Fruit fly (Drosophila melanogaster) Kc167 (cell line): Measurements from ENCODE around the gene axed.

Source experiments
- Myc ChIP-seq: fragments of >200 bp; optimal IDR thresholded peaks from 2 replicates; lab custom pipeline; 2017; ENCODE audit warnings: missing external identifiers
- Sin3A ChIP-seq: fragments of >200 bp; optimal IDR thresholded peaks from 2 replicates; lab custom pipeline; 2018; ENCODE audit warnings: missing external identifiers
- h ChIP-seq: fragments of >200 bp; optimal IDR thresholded peaks from 3 replicates; lab custom pipeline; 2018; ENCODE audit warnings: missing external identifiers
- insv ChIP-seq: fragments of >200 bp; optimal IDR thresholded peaks from 3 replicates; lab custom pipeline; 2018; ENCODE audit warnings: missing external identifiers
- psq ChIP-seq: fragments of >200 bp; optimal IDR thresholded peaks from 2 replicates; lab custom pipeline; 2017; ENCODE audit warnings: missing external identifiers
- ttk ChIP-seq: sonication (Bioruptor generic); optimal IDR thresholded peaks from 2 replicates; lab custom pipeline; 2017; ENCODE audit warnings: missing external identifiers

Gene axed

DNA sequence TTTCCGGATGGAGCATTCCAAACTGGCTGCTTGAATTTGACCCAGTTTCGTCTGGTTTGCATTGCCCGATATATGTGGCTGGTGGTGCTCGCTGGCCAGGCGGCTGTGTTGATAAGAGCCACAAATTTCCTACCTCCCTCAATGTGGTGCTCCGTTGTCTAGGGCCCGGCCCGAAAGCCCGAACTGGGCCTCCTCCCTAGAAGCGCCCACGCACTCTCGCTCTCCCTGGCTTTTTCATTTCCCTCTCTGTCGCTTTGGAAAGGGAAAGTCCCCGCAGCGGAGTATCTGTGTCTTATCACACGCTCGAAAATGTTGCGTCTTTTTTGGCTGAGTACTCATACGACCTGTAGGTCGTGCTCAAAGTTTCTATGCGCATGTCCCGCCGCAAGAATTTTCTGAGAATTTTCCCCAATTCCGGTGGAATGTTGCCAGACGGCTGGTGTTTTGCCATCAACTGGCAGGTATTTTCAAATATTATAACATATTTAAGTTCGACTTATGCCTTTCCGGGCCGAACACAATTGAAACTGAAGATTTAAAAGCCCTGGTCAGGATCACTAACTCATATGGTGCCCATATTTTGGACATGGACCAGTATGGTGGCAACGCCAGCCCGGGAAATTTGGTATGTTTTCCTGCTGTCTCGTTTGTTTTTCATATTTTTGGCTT lies at the start of gene axed:
TSS of gene axed (plus strand) at position 442 of the 669 bp plus-strand sequence.
- TF ChIP-seq insv (lab: Kevin White, UChicago) (no peak), psq (lab: Kevin White, UChicago) (no peak), ttk (no peak), Sin3A (lab: Kevin White, UChicago) (no peak), h (lab: Kevin White, UChicago) (no peak), Myc (lab: Kevin White, UChicago) (no peak)

DNA sequence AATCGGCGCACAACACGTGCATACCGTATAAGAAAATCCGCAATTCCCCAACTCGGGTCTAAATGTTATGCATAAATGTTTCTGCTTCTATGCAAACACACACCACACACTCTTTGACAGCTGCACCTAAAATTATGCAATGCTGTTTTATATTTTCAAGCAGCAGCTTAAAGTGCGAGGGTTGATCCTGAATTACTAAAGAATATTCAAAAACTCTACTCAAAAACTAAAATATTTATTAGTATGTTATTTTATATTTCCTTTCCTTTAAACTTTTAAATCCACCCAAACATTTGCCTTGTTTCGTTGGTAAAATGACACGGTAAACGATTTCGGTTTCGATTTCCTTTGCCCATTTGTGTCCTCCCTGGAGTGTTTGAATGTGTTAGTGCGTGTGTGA lies 48.1 kb upstream of the axed start:
- TF ChIP-seq h (lab: Kevin White, UChicago) = no peak
- no peak for TF ChIP-seq ttk
- TF ChIP-seq psq (lab: Kevin White, UChicago) = no peak
- no peak for TF ChIP-seq Sin3A (lab: Kevin White, UChicago)
- no peak for TF ChIP-seq insv (lab: Kevin White, UChicago)
- TF ChIP-seq Myc (lab: Kevin White, UChicago) = no peak

DNA sequence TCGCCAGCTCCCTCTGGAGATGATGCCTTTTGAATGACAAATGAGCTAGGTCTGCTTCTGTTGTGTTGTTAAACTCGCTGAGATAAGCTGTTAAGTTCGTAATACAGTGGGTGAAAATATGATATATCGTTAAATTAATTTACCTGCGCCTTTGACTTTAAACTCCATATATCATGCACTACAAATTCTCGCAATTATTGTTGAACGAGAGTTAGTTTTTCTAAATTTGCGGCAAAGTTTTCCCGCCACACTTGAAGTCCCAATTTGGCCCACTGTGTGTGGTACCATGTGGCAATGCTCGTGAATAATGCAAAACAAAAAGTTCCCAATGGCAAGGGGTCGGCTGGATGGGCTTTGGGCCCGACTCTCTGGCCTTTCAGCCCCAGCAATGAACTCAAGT lies 32.4 kb upstream of the axed start:
- TF ChIP-seq h (lab: Kevin White, UChicago) = no peak
- TF ChIP-seq ttk = no peak
- TF ChIP-seq Myc (lab: Kevin White, UChicago) = no peak
- TF ChIP-seq psq (lab: Kevin White, UChicago) = no peak
- no peak for TF ChIP-seq Sin3A (lab: Kevin White, UChicago)
- no peak for TF ChIP-seq insv (lab: Kevin White, UChicago)

DNA sequence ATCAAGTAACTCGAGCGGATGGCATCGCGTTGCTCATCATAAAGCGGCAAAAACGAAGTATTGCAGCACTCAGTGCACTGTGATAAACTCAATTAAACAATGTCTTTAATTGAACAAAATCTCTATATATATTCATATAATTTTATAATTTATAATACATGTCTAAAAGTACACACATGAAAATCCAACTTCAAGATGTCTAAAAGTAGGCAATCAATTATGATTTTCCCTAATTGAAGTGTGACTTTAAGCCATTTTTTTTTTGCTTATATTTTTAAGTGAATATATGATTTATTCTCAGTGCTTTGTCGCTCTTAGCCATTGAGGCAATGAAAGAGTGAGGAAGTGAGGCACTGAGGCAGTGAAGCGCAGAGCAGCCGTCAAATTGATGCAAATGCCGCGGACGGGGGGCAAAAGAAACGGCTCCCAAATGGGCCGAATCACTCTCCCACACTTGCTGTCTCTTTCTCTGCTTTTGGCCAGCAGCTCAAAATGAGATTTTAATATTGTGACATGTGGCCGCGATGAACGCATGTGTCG lies 31.7 kb upstream of the axed start:
- TF ChIP-seq h (lab: Kevin White, UChicago) = no peak
- no peak for TF ChIP-seq psq (lab: Kevin White, UChicago)
- TF ChIP-seq Sin3A (lab: Kevin White, UChicago) = no peak
- TF ChIP-seq ttk = no peak
- TF ChIP-seq insv (lab: Kevin White, UChicago) = no peak
- TF ChIP-seq Myc (lab: Kevin White, UChicago) = no peak

dm6 chr3L:6589429-6590062 lies 19.6 kb upstream of the axed start, which contains the start of gene jv:
jv (minus strand) TSS chr3L:6589479.
- TF ChIP-seq ttk = no peak
- no peak for TF ChIP-seq h (lab: Kevin White, UChicago)
- no peak for TF ChIP-seq insv (lab: Kevin White, UChicago)
- no peak for TF ChIP-seq Myc (lab: Kevin White, UChicago)
- TF ChIP-seq Sin3A (lab: Kevin White, UChicago) = no peak
- TF ChIP-seq psq (lab: Kevin White, UChicago) = no peak

dm6 chr3L:6603266-6603734 lies 5.8 kb upstream of the axed start, which contains the start of the genes ndl and Rexo5:
ndl (minus strand) TSS chr3L:6603366.
Rexo5 (plus strand) TSS chr3L:6603684.
- no peak for TF ChIP-seq Myc (lab: Kevin White, UChicago)

- no peak for TF ChIP-seq psq (lab: Kevin White, UChicago)
- TF ChIP-seq ttk = no peak
- TF ChIP-seq insv (lab: Kevin White, UChicago) = no peak
- no peak for TF ChIP-seq h (lab: Kevin White, UChicago)
- TF ChIP-seq Sin3A (lab: Kevin White, UChicago) = no peak
- TF ChIP-seq Myc (lab: Kevin White, UChicago) = no peak
Measured at dm6 chr3L:6605925-6606324, 3.2 kb upstream of the axed start, which contains the start of gene zpg. zpg (minus strand) TSS chr3L:6606032.

- TF ChIP-seq psq (lab: Kevin White, UChicago) (no peak), Sin3A (lab: Kevin White, UChicago) (no peak), h (lab: Kevin White, UChicago) (no peak), insv (lab: Kevin White, UChicago) (no peak), Myc (lab: Kevin White, UChicago) (no peak), ttk (no peak)
Measured at dm6 chr3L:6612637-6613036, 3.5 kb downstream of the axed start.

- TF ChIP-seq h (lab: Kevin White, UChicago) (no peak), Sin3A (lab: Kevin White, UChicago) (no peak), psq (lab: Kevin White, UChicago) (no peak), ttk (no peak), insv (lab: Kevin White, UChicago) (no peak), Myc (lab: Kevin White, UChicago) (no peak)
Measured at dm6 chr3L:6615181-6615580, 6.1 kb downstream of the axed start.

DNA sequence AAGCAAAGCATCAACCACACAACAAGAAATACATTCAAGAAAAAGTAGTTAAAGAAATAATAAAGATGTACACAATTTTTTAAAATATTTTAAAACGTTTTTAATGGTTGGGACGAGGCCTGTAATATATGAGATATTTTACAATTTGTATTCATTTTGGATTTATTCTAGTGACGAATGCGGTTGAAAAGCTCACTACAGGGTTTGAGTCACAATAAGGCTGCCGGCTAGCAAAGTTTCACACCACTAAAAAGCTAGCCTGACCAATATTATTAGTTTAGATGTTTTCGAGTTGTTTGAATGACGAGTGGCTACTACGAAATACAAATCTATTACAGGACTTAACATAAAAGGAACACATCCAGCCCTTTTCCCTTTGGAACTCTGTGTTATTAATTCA lies 9.9 kb downstream of the axed start:
- no peak for TF ChIP-seq insv (lab: Kevin White, UChicago)
- TF ChIP-seq Myc (lab: Kevin White, UChicago) = no peak
- TF ChIP-seq ttk = no peak
- no peak for TF ChIP-seq Sin3A (lab: Kevin White, UChicago)
- no peak for TF ChIP-seq psq (lab: Kevin White, UChicago)
- no peak for TF ChIP-seq h (lab: Kevin White, UChicago)

DNA sequence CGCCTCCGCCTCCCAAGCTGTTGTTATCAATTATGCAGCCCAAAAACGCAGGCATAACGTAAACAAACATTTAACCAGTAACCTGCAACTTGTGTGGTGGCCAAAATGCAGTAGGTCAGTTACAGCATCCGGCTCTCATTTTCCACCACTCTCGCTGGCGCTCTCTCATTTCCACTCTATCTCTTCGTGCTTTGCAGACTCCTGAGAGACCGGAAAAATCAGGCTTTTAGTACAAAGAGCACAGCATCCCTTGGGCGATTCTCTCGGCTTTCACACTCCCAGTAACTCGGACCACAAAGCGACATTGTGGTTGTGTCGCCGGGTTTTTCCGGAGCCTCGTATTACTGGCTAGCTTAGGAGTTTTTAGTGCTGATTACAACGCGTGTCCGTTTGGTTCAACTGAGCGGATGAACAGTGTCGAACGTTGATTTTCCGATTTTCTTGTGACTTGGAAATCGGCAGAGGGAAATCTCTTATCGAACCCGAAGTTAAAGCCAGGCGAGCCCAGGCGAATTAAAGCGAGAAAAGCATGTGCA lies 14.6 kb downstream of the axed start, which contains the start of gene GluRIA:
TSS of gene GluRIA (plus strand) at position 364 of the 536 bp plus-strand sequence.
- TF ChIP-seq Myc (lab: Kevin White, UChicago) = no peak
- TF ChIP-seq h (lab: Kevin White, UChicago) = no peak
- no peak for TF ChIP-seq insv (lab: Kevin White, UChicago)
- no peak for TF ChIP-seq ttk
- no peak for TF ChIP-seq Sin3A (lab: Kevin White, UChicago)
- TF ChIP-seq psq (lab: Kevin White, UChicago) = no peak
